Worm (Caenorhabditis elegans) whole organism, L3 larva: Measurements from ENCODE around the gene ZK1098.2.

ENCODE experiments used
- R02D3.7 ChIP-seq: fragments of 150-350 bp; optimal IDR thresholded peaks from 2 replicates; lab custom pipeline; 2014; ENCODE audit warnings: missing biosample characterization, missing genetic modification characterization
- ZK546.5 ChIP-seq: sonication (generic microtip); optimal IDR thresholded peaks from 2 replicates; lab custom pipeline; 2017; ENCODE audit warnings: missing biosample characterization, missing genetic modification characterization
- aly-2 ChIP-seq: fragments of 150-350 bp; optimal IDR thresholded peaks from 2 replicates; lab custom pipeline; 2014; ENCODE audit warnings: missing biosample characterization, missing genetic modification characterization
- ama-1 ChIP-seq: fragments of 150-350 bp; optimal IDR thresholded peaks from 2 replicates; lab custom pipeline; 2018
- ceh-16 ChIP-seq: sonication (generic microtip); optimal IDR thresholded peaks from 2 replicates; lab custom pipeline; 2017; ENCODE audit warnings: missing biosample characterization, missing genetic modification characterization
- ceh-82 ChIP-seq: fragments of 150-350 bp; optimal IDR thresholded peaks from 2 replicates; lab custom pipeline; 2014; ENCODE audit warnings: missing biosample characterization, missing genetic modification characterization
- ceh-9 ChIP-seq: sonication (generic microtip); optimal IDR thresholded peaks from 2 replicates; lab custom pipeline; 2018; ENCODE audit warnings: missing biosample characterization, missing genetic modification characterization
- daf-12 ChIP-seq: fragments of 150-350 bp; optimal IDR thresholded peaks from 2 replicates; lab custom pipeline; 2014; ENCODE audit warnings: missing biosample characterization, missing genetic modification reagents, missing genetic modification characterization
- egl-27 ChIP-seq: sonication (generic microtip); optimal IDR thresholded peaks from 4 replicates; lab custom pipeline; 2017; ENCODE audit warnings: missing biosample characterization, missing genetic modification reagents, missing genetic modification characterization
- elt-1 ChIP-seq: fragments of 150-350 bp; optimal IDR thresholded peaks from 2 replicates; lab custom pipeline; 2014; ENCODE audit warnings: missing biosample characterization, missing genetic modification characterization
- elt-2 ChIP-seq: sonication (generic microtip); optimal IDR thresholded peaks from 2 replicates; lab custom pipeline; 2016; ENCODE audit warnings: missing genetic modification reagents, mild to moderate bottlenecking, missing genetic modification characterization, missing compliant biosample characterization
- elt-3 ChIP-seq, 3 experiments: fragments of 150-350 bp in 1 of 3; sonication (generic microtip) in 2 of 3; optimal IDR thresholded peaks; 2 replicates in 2 of 3; 4 replicates in 1 of 3; lab custom pipeline; 2014 to 2017; ENCODE audit warnings: missing biosample characterization in 3 of 3, missing genetic modification characterization in 3 of 3
- fkh-10 ChIP-seq: sonication (generic microtip); optimal IDR thresholded peaks from 2 replicates; lab custom pipeline; 2017; ENCODE audit warnings: missing biosample characterization, missing genetic modification reagents, missing genetic modification characterization
- fkh-2 ChIP-seq: fragments of 150-350 bp; optimal IDR thresholded peaks from 2 replicates; lab custom pipeline; 2014; ENCODE audit warnings: missing biosample characterization, missing genetic modification reagents, missing genetic modification characterization
- hmg-11 ChIP-seq: sonication (generic microtip); optimal IDR thresholded peaks from 2 replicates; lab custom pipeline; 2016; ENCODE audit warnings: missing genetic modification characterization, missing compliant biosample characterization
- jun-1 ChIP-seq: fragments of 150-350 bp; optimal IDR thresholded peaks from 2 replicates; lab custom pipeline; 2014; ENCODE audit warnings: missing biosample characterization, missing genetic modification reagents, missing genetic modification characterization
- lin-39 ChIP-seq: fragments of 150-350 bp; optimal IDR thresholded peaks from 2 replicates; lab custom pipeline; 2018; ENCODE audit warnings: missing biosample characterization, missing genetic modification reagents, missing genetic modification characterization
- lsy-12 ChIP-seq: sonication (generic microtip); optimal IDR thresholded peaks from 2 replicates; lab custom pipeline; 2016; ENCODE audit warnings: mild to moderate bottlenecking, missing genetic modification characterization, missing compliant biosample characterization
- mdl-1 ChIP-seq: fragments of 150-350 bp; optimal IDR thresholded peaks from 2 replicates; lab custom pipeline; 2014; ENCODE audit warnings: missing biosample characterization, missing genetic modification characterization
- mml-1 ChIP-seq: fragments of 150-350 bp; sonication (generic microtip); optimal IDR thresholded peaks from 3 replicates; lab custom pipeline; 2014; ENCODE audit warnings: missing biosample characterization, missing genetic modification characterization
- nfya-1 ChIP-seq: sonication (generic microtip); optimal IDR thresholded peaks from 2 replicates; lab custom pipeline; 2017; ENCODE audit warnings: missing genetic modification characterization, mild to moderate bottlenecking, missing compliant biosample characterization, antibody characterized with exemption, moderate library complexity; ENCODE audit not compliant: insufficient read depth
- nhr-11 ChIP-seq: fragments of 150-350 bp; optimal IDR thresholded peaks from 2 replicates; lab custom pipeline; 2014; ENCODE audit warnings: missing biosample characterization, missing genetic modification characterization
- nhr-12 ChIP-seq: fragments of 150-350 bp; optimal IDR thresholded peaks from 2 replicates; lab custom pipeline; 2014; ENCODE audit warnings: missing biosample characterization, missing genetic modification characterization
- nhr-23 ChIP-seq: fragments of 150-350 bp; optimal IDR thresholded peaks from 2 replicates; lab custom pipeline; 2014; ENCODE audit warnings: missing biosample characterization, missing genetic modification reagents, missing genetic modification characterization
- nhr-237 ChIP-seq: fragments of 150-350 bp; optimal IDR thresholded peaks from 2 replicates; lab custom pipeline; 2014; ENCODE audit warnings: missing biosample characterization, missing genetic modification characterization
- nhr-25 ChIP-seq: sonication (generic microtip); optimal IDR thresholded peaks from 2 replicates; lab custom pipeline; 2017; ENCODE audit warnings: missing biosample characterization, missing genetic modification characterization
- nhr-28 ChIP-seq: fragments of 150-350 bp; optimal IDR thresholded peaks from 2 replicates; lab custom pipeline; 2014; ENCODE audit warnings: missing biosample characterization, missing genetic modification characterization
- nhr-43 ChIP-seq: sonication (generic microtip); optimal IDR thresholded peaks from 2 replicates; lab custom pipeline; 2016; ENCODE audit warnings: mild to moderate bottlenecking, missing genetic modification characterization, missing compliant biosample characterization; ENCODE audit not compliant: poor library complexity, severe bottlenecking
- nhr-67 ChIP-seq: fragments of 150-350 bp; optimal IDR thresholded peaks from 2 replicates; lab custom pipeline; 2014; ENCODE audit warnings: missing biosample characterization, missing genetic modification characterization
- nhr-76 ChIP-seq: fragments of 150-350 bp; sonication (generic microtip); optimal IDR thresholded peaks from 5 replicates; lab custom pipeline; 2014; ENCODE audit warnings: missing biosample characterization, missing genetic modification characterization
- pqm-1 ChIP-seq: fragments of 150-350 bp; optimal IDR thresholded peaks from 2 replicates; lab custom pipeline; 2017; ENCODE audit warnings: missing biosample characterization, missing genetic modification characterization, inconsistent platforms
- sea-2 ChIP-seq: fragments of 150-350 bp; sonication (generic microtip); optimal IDR thresholded peaks from 4 replicates; lab custom pipeline; 2014; ENCODE audit warnings: missing biosample characterization, missing genetic modification reagents, missing genetic modification characterization
- skn-1 ChIP-seq: fragments of 150-350 bp; optimal IDR thresholded peaks from 2 replicates; lab custom pipeline; 2014; ENCODE audit warnings: missing biosample characterization, missing genetic modification characterization
- snpc-4 ChIP-seq: fragments of 150-350 bp; optimal IDR thresholded peaks from 2 replicates; lab custom pipeline; 2014; ENCODE audit warnings: missing biosample characterization, missing genetic modification characterization
- tbx-2 ChIP-seq: sonication (generic microtip); optimal IDR thresholded peaks from 2 replicates; lab custom pipeline; 2016; ENCODE audit warnings: mild to moderate bottlenecking, missing genetic modification characterization, missing compliant biosample characterization
- unc-39 ChIP-seq: sonication (generic microtip); optimal IDR thresholded peaks from 4 replicates; lab custom pipeline; 2017; ENCODE audit warnings: missing biosample characterization, missing genetic modification characterization
- unc-62 ChIP-seq: fragments of 150-350 bp; sonication (generic microtip); optimal IDR thresholded peaks from 4 replicates; lab custom pipeline; 2014; ENCODE audit warnings: missing biosample characterization, missing genetic modification reagents, missing genetic modification characterization
- ztf-11 ChIP-seq: fragments of 150-350 bp; optimal IDR thresholded peaks from 2 replicates; lab custom pipeline; 2014; ENCODE audit warnings: missing biosample characterization, missing genetic modification characterization
- ztf-4 ChIP-seq: fragments of 150-350 bp; optimal IDR thresholded peaks from 2 replicates; lab custom pipeline; 2014; ENCODE audit warnings: missing biosample characterization, missing genetic modification characterization

ZK1098.2 gene

DNA sequence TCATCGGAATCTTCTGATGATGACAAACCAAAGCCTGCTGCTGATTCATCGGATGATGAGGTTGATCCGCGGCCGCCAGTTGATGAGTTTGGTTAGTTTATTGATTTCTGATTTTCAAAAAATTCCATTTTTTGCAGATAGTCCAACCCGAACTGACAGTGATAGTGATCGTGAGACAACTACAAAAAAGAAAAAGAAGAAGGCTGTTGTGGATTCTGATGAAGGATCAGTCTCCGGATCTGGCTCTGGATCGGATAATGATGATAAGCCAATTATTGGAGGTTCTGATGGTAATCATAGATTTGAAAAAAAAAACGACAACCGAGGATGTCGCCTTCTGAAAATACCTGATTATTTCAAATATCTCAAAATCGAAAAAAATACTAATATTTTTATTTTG lies 32.9 kb upstream of the ZK1098.2 start:
- no peak for TF ChIP-seq ama-1 (lab: Kevin White, UChicago)
- no peak for TF ChIP-seq nhr-76
- TF ChIP-seq daf-12 (tag; lab: Kevin White, UChicago): no peak
- no peak for TF ChIP-seq skn-1 (tag; lab: Kevin White, UChicago)
- TF ChIP-seq nhr-12 (tag; lab: Kevin White, UChicago): no peak
- no peak for TF ChIP-seq mdl-1 (tag; lab: Kevin White, UChicago)

DNA sequence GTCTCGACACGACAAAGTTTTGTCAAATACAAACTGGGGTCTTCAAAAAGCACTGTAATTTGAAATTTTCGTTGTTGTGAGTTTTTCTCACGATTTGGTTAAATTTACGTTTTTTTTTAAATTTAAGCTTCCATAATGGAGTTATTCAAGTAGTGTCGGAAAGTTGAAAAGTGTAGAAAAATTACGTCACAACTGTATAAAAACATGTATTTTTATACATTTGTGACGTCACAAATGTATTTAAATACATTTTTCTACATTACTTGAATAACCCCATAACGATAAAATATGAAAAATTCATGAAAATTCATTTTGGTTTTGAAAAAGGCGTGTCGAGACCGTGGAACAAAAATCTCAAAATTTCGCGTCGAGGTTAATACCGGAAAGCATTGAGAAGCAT lies 31.5 kb upstream of the ZK1098.2 start:
- TF ChIP-seq nhr-25 (tag; lab: Kevin White, UChicago) (no peak), ceh-16 (tag; lab: Kevin White, UChicago) (no peak), nhr-12 (tag; lab: Kevin White, UChicago) (no peak), unc-39 (tag; lab: Kevin White, UChicago) (no peak), ZK546.5 (tag; lab: Kevin White, UChicago) (no peak), mml-1 (tag; lab: Kevin White, UChicago) (no peak), tbx-2 (tag; lab: Kevin White, UChicago) (no peak), jun-1 (no peak), fkh-10 (no peak), ceh-82 (tag; lab: Kevin White, UChicago) (no peak), snpc-4 (tag; lab: Kevin White, UChicago) (no peak), elt-2 (tag; lab: Kevin White, UChicago) (no peak), nhr-11 (tag; lab: Kevin White, UChicago) (no peak), elt-1 (tag; lab: Kevin White, UChicago) (no peak), ztf-11 (no peak)

DNA sequence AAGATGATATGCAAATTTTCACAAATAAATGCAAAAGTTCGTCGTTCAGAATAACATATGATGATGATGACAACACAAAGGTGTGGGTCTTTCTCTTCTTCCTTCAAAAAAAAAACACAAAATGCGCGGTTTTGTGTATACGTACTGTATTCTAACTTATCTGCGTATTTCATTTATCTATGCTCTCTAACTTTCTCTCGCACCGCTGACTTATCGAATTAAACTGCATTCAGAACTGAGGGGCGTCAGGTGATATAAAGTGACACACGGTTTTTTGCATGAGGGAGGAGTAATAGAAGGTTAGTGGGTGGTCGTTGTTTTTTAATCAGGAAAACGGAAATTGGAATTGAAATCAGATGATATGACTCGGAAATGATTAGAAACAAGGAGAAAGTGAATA lies 28.7 kb upstream of the ZK1098.2 start, which contains the start of gene sod-4:
TSS of gene sod-4 (minus strand) at position 109 of the 400 bp plus-strand sequence.
- TF ChIP-seq nhr-23: peak; percentile 44
- peak; percentile 17 for TF ChIP-seq lsy-12 (tag; lab: Kevin White, UChicago)
- TF ChIP-seq fkh-2 (tag; lab: Kevin White, UChicago): no peak

DNA sequence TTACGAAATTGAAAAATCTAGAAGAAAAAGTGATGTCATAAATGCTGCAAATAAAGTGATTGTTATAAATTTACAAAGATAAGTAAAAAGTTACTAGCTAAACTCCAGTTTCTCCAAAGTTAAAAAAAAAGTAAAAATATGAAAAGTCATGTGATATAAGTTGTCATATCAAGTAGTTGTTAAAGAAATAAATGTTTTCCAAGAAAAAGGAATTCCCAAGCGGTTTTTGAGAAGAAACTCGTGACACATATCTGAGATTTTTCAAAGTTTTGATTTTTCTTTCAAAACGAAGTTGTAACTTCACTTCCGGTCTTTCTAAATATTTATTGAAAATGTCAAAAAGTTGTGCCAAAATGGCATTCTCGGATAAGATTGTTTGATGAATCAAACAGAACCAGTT lies 27.9 kb upstream of the ZK1098.2 start:
- TF ChIP-seq R02D3.7: no peak
- no peak for TF ChIP-seq nhr-237
- TF ChIP-seq hmg-11 (tag; lab: Kevin White, UChicago): no peak
- no peak for TF ChIP-seq unc-62 (GFP tag; lab: Kevin White, UChicago)
- no peak for TF ChIP-seq nhr-43 (tag; lab: Kevin White, UChicago)
- TF ChIP-seq nhr-25 (tag; lab: Kevin White, UChicago): no peak
- no peak for TF ChIP-seq ZK546.5 (tag; lab: Kevin White, UChicago)
- no peak for TF ChIP-seq nhr-28 (tag; lab: Kevin White, UChicago)
- TF ChIP-seq, all 47 proteins: peak for 0

DNA sequence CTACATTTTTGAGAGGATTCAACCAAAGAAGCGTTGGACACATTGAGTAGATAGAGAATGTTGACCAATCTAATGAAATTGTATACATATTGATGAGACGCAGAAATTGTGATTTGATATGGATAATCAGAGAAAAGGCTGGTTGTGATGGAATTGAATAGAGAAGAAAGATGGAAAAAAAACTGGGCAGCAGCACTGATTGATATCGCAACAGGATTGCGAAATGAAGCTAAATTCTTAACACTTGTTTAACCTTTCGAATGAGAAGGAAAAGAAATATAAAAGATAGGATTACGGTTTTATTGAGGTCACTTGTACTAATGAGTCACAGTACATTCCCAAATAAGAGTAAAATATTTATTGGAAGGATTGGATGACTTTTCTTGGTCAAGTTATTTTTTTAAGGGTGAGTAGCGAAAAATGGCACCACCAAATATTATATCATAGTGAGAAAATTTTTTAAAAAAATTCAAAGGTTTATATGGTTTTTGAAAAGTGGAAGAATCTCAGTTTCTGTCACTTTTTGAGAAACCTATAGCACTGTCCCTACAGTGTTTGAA lies 26.7 kb upstream of the ZK1098.2 start:
- TF ChIP-seq unc-39 (tag; lab: Kevin White, UChicago): no peak
- no peak for TF ChIP-seq fkh-10
- TF ChIP-seq snpc-4 (tag; lab: Kevin White, UChicago): no peak
- TF ChIP-seq nhr-237: no peak
- TF ChIP-seq sea-2 (GFP tag; lab: Kevin White, UChicago): no peak
- no peak for TF ChIP-seq mml-1 (tag; lab: Kevin White, UChicago)
- TF ChIP-seq nhr-43 (tag; lab: Kevin White, UChicago): peak; percentile 27
- no peak for TF ChIP-seq elt-1 (tag; lab: Kevin White, UChicago)
- TF ChIP-seq lin-39: no peak
- no peak for TF ChIP-seq mdl-1 (tag; lab: Kevin White, UChicago)
- TF ChIP-seq nhr-11 (tag; lab: Kevin White, UChicago): no peak
- no peak for TF ChIP-seq ztf-4 (tag; lab: Kevin White, UChicago)
- TF ChIP-seq nhr-23: peak; percentile 81
- peak; percentile 23 for TF ChIP-seq nhr-25 (tag; lab: Kevin White, UChicago)
- no peak for TF ChIP-seq nhr-28 (tag; lab: Kevin White, UChicago)
- TF ChIP-seq daf-12 (tag; lab: Kevin White, UChicago): no peak
- no peak for TF ChIP-seq hmg-11 (tag; lab: Kevin White, UChicago)
- no peak for TF ChIP-seq R02D3.7
- TF ChIP-seq aly-2 (tag; lab: Kevin White, UChicago): no peak
- TF ChIP-seq unc-62 (GFP tag; lab: Kevin White, UChicago): no peak
- TF ChIP-seq ceh-82 (tag; lab: Kevin White, UChicago): no peak
- TF ChIP-seq pqm-1: no peak
- TF ChIP-seq ama-1 (lab: Kevin White, UChicago): no peak
- TF ChIP-seq ceh-16 (tag; lab: Kevin White, UChicago): no peak
- TF ChIP-seq lsy-12 (tag; lab: Kevin White, UChicago): no peak
- TF ChIP-seq egl-27 (tag; lab: Kevin White, UChicago): no peak
- peak in 2 of 3 experiments; percentile 70 to 78 for TF ChIP-seq elt-3 (tag; optimal IDR thresholded peaks at IDR 0.05; lab: Kevin White, UChicago)
- no peak for TF ChIP-seq nfya-1 (tag; lab: Kevin White, UChicago)
- TF ChIP-seq nhr-76: no peak
- TF ChIP-seq nhr-67: no peak
- no peak for TF ChIP-seq fkh-2 (tag; lab: Kevin White, UChicago)
- TF ChIP-seq ceh-9: no peak
- TF ChIP-seq, all 47 proteins: peak for 4
